Fruit fly (Drosophila melanogaster) whole organism, embryonic: ENCODE results near the gene CG34292.

Source experiments
- CG1024 ChIP-seq: fragments of 200-800 bp; sonication (Bioruptor generic); IDR thresholded peaks from 2 replicates; pipeline ENCODE4 v1.3.6; 2022; ENCODE audit warnings: missing biosample characterization, missing genetic modification characterization
- CG10543 ChIP-seq: fragments of 200-800 bp; sonication (Bioruptor generic); optimal IDR thresholded peaks from 3 replicates; lab custom pipeline; 2017; ENCODE audit warnings: missing biosample characterization, mild to moderate bottlenecking, missing genetic modification characterization, moderate library complexity
- CG11560 ChIP-seq: fragments of 200-800 bp; sonication (Bioruptor generic); IDR thresholded peaks from 3 replicates; pipeline ENCODE4 v1.3.6; 2022; ENCODE audit warnings: missing biosample characterization, missing genetic modification characterization
- CG13424 ChIP-seq: fragments of 200-800 bp; sonication (Bioruptor generic); optimal IDR thresholded peaks from 2 replicates; lab custom pipeline; 2019; ENCODE audit warnings: missing biosample characterization, mild to moderate bottlenecking, missing genetic modification characterization, moderate library complexity
- CG13624 ChIP-seq: fragments of 200-800 bp; sonication (Bioruptor generic); optimal IDR thresholded peaks from 2 replicates; lab custom pipeline; 2016; ENCODE audit warnings: missing biosample characterization, missing genetic modification characterization
- CG15514 ChIP-seq: fragments of 200-800 bp; sonication (Bioruptor generic); optimal IDR thresholded peaks from 3 replicates; lab custom pipeline; 2017; ENCODE audit warnings: missing biosample characterization, missing genetic modification characterization, mild to moderate bottlenecking, moderate library complexity, missing genetic modification reagents
- CG1647 ChIP-seq: fragments of 200-800 bp; sonication (Bioruptor generic); optimal IDR thresholded peaks from 3 replicates; lab custom pipeline; 2016; ENCODE audit warnings: missing biosample characterization, missing genetic modification characterization
- CG16863 ChIP-seq: fragments of 200-800 bp; sonication (Bioruptor generic); optimal IDR thresholded peaks from 3 replicates; lab custom pipeline; 2016; ENCODE audit warnings: missing biosample characterization, missing genetic modification characterization
- CG1792 ChIP-seq: fragments of 200-800 bp; sonication (Bioruptor generic); optimal IDR thresholded peaks from 2 replicates; lab custom pipeline; 2016; ENCODE audit warnings: missing biosample characterization, missing genetic modification characterization
- CG2120 ChIP-seq: fragments of 200-800 bp; sonication (Bioruptor generic); optimal IDR thresholded peaks from 3 replicates; lab custom pipeline; 2016; ENCODE audit warnings: missing biosample characterization, missing genetic modification characterization
- CG3163 ChIP-seq: fragments of 200-800 bp; sonication (Bioruptor generic); optimal IDR thresholded peaks from 3 replicates; lab custom pipeline; 2016; ENCODE audit warnings: missing biosample characterization, missing genetic modification characterization
- CG3281 ChIP-seq: fragments of 200-800 bp; sonication (Bioruptor generic); optimal IDR thresholded peaks from 3 replicates; lab custom pipeline; 2017; ENCODE audit warnings: missing biosample characterization, mild to moderate bottlenecking, missing genetic modification characterization
- CG33213 ChIP-seq: fragments of 200-800 bp; sonication (Bioruptor generic); optimal IDR thresholded peaks from 3 replicates; lab custom pipeline; 2016; ENCODE audit warnings: missing biosample characterization, missing genetic modification characterization
- CG34376 ChIP-seq: fragments of 200-800 bp; sonication (Bioruptor generic); optimal IDR thresholded peaks from 2 replicates; lab custom pipeline; 2018; ENCODE audit warnings: missing biosample characterization, mild to moderate bottlenecking, missing genetic modification characterization
- CG4360 ChIP-seq: fragments of 200-800 bp; sonication (Bioruptor generic); IDR thresholded peaks from 2 replicates; pipeline ENCODE4 v1.3.6; 2022; ENCODE audit warnings: missing biosample characterization, missing genetic modification characterization
- CG5245 ChIP-seq: fragments of 200-800 bp; sonication (Bioruptor generic); optimal IDR thresholded peaks from 3 replicates; lab custom pipeline; 2016; ENCODE audit warnings: missing biosample characterization, missing genetic modification characterization
- CG7271 ChIP-seq: fragments of 200-800 bp; sonication (Bioruptor generic); optimal IDR thresholded peaks from 2 replicates; lab custom pipeline; 2018; ENCODE audit warnings: missing biosample characterization, mild to moderate bottlenecking, missing genetic modification characterization, moderate library complexity
- CG7963 ChIP-seq: fragments of 200-800 bp; sonication (Bioruptor generic); IDR thresholded peaks from 3 replicates; pipeline ENCODE4 v1.3.6; 2022; ENCODE audit warnings: missing biosample characterization, missing genetic modification characterization; ENCODE audit not compliant: partially characterized antibody
- CG8290 ChIP-seq, 3 experiments: fragments of 200-800 bp; sonication (Bioruptor generic); optimal IDR thresholded peaks; 2 replicates each; lab custom pipeline; 2016 to 2019; ENCODE audit warnings: missing biosample characterization in 3 of 3, missing genetic modification characterization in 3 of 3, mild to moderate bottlenecking in 2 of 3, moderate library complexity in 1 of 3
- CG8359 ChIP-seq: fragments of 200-800 bp; sonication (Bioruptor generic); optimal IDR thresholded peaks from 2 replicates; lab custom pipeline; 2017; ENCODE audit warnings: missing biosample characterization, mild to moderate bottlenecking, missing genetic modification characterization, borderline replicate concordance
- CG8478 ChIP-seq: fragments of >200 bp; optimal IDR thresholded peaks from 2 replicates; lab custom pipeline; 2018
- CG8765 ChIP-seq: fragments of 200-800 bp; sonication (Bioruptor generic); IDR thresholded peaks from 2 replicates; pipeline ENCODE4 v1.3.6; 2022; ENCODE audit warnings: missing biosample characterization, missing genetic modification characterization
- CG8924 ChIP-seq: fragments of 200-800 bp; optimal IDR thresholded peaks from 3 replicates; lab custom pipeline; 2019; ENCODE audit warnings: missing biosample characterization, mild to moderate bottlenecking, missing genetic modification characterization, moderate library complexity
- CG9437 ChIP-seq: fragments of 200-800 bp; sonication (Bioruptor generic); optimal IDR thresholded peaks from 2 replicates; lab custom pipeline; 2018; ENCODE audit warnings: missing biosample characterization, mild to moderate bottlenecking, missing genetic modification characterization
- CG9727 ChIP-seq: fragments of 200-800 bp; sonication (Bioruptor generic); optimal IDR thresholded peaks from 3 replicates; lab custom pipeline; 2017; ENCODE audit warnings: missing biosample characterization, mild to moderate bottlenecking, missing genetic modification characterization
- CG9797 ChIP-seq: fragments of 200-800 bp; sonication (Bioruptor generic); optimal IDR thresholded peaks from 3 replicates; lab custom pipeline; 2018; ENCODE audit warnings: missing biosample characterization, mild to moderate bottlenecking, missing genetic modification characterization
- Dfd ChIP-seq, 2 experiments: fragments of >200 bp; optimal IDR thresholded peaks; 2 replicates each; lab custom pipeline; 2017; ENCODE audit warnings: missing biosample characterization in 2 of 2, missing genetic modification characterization in 2 of 2
- HmgZ ChIP-seq: fragments of 200-800 bp; sonication (Bioruptor generic); optimal IDR thresholded peaks from 2 replicates; lab custom pipeline; 2018; ENCODE audit warnings: missing biosample characterization, mild to moderate bottlenecking, missing genetic modification characterization
- Hr78 ChIP-seq, 2 experiments: fragments of 200-800 bp in 1 of 2; fragments of >200 bp in 1 of 2; sonication (Bioruptor generic) in 1 of 2; optimal IDR thresholded peaks; 2 replicates each; lab custom pipeline; 2017 to 2019; ENCODE audit warnings: missing biosample characterization in 2 of 2, missing genetic modification characterization in 2 of 2, mild to moderate bottlenecking in 1 of 2, moderate library complexity in 1 of 2
- Meics ChIP-seq: fragments of 200-800 bp; sonication (Bioruptor generic); optimal IDR thresholded peaks from 2 replicates; lab custom pipeline; 2017; ENCODE audit warnings: missing biosample characterization, mild to moderate bottlenecking, missing genetic modification characterization
- NFAT ChIP-seq: fragments of 200-800 bp; sonication (Bioruptor generic); IDR thresholded peaks from 2 replicates; pipeline ENCODE4 v1.3.6; 2022; ENCODE audit warnings: missing biosample characterization, missing genetic modification characterization
- Sry-δ ChIP-seq: fragments of 200-800 bp; sonication (Bioruptor generic); optimal IDR thresholded peaks from 2 replicates; lab custom pipeline; 2016; ENCODE audit warnings: missing biosample characterization, missing genetic modification characterization
- Usf ChIP-seq: fragments of 200-800 bp; sonication (Bioruptor generic); optimal IDR thresholded peaks from 2 replicates; lab custom pipeline; 2017; ENCODE audit warnings: missing genotype, missing biosample characterization, missing genetic modification characterization
- abd-A ChIP-seq: fragments of 200-800 bp; sonication (Bioruptor generic); optimal IDR thresholded peaks from 3 replicates; lab custom pipeline; 2019; ENCODE audit warnings: missing biosample characterization, mild to moderate bottlenecking, missing genetic modification characterization, moderate library complexity
- bigmax ChIP-seq: fragments of 200-800 bp; sonication (Bioruptor generic); optimal IDR thresholded peaks from 2 replicates; lab custom pipeline; 2018; ENCODE audit warnings: missing biosample characterization, mild to moderate bottlenecking, missing genetic modification characterization
- crc ChIP-seq: fragments of 200-800 bp; sonication (Bioruptor generic); optimal IDR thresholded peaks from 2 replicates; lab custom pipeline; 2016; ENCODE audit warnings: missing biosample characterization, missing genetic modification characterization
- dmrt99B ChIP-seq: fragments of 200-800 bp; sonication (Bioruptor generic); optimal IDR thresholded peaks from 2 replicates; lab custom pipeline; 2018; ENCODE audit warnings: missing biosample characterization, mild to moderate bottlenecking, missing genetic modification characterization, moderate library complexity
- ewg ChIP-seq: fragments of 200-800 bp; sonication (Bioruptor generic); optimal IDR thresholded peaks from 3 replicates; lab custom pipeline; 2017; ENCODE audit warnings: mild to moderate bottlenecking, missing biosample characterization, missing genetic modification reagents, missing genetic modification characterization
- gsb ChIP-seq: fragments of 200-800 bp; sonication (Bioruptor generic); IDR thresholded peaks from 2 replicates; pipeline ENCODE4 v1.3.6; 2022; ENCODE audit warnings: missing biosample characterization, missing genetic modification characterization
- h ChIP-seq: fragments of >200 bp; optimal IDR thresholded peaks from 2 replicates; lab custom pipeline; 2017
- hkb ChIP-seq, 2 experiments: fragments of 200-800 bp in 1 of 2; fragments of >200 bp in 1 of 2; sonication (Bioruptor generic) in 1 of 2; IDR thresholded peaks in 1 of 2; optimal IDR thresholded peaks in 1 of 2; 2 replicates each; pipeline versions ENCODE4 v1.3.6 to Lab custom; 2017 to 2022; ENCODE audit warnings: missing biosample characterization in 1 of 2, missing genetic modification characterization in 1 of 2
- insv ChIP-seq, 2 experiments: fragments of 200-800 bp; sonication (Bioruptor generic); optimal IDR thresholded peaks; 3 replicates each; lab custom pipeline; 2016 to 2018; ENCODE audit warnings: missing biosample characterization in 2 of 2, missing genetic modification characterization in 2 of 2
- klu ChIP-seq: fragments of 200-800 bp; sonication (Bioruptor generic); IDR thresholded peaks from 2 replicates; pipeline ENCODE4 v1.3.6; 2022; ENCODE audit warnings: missing biosample characterization, missing genetic modification characterization
- lilli ChIP-seq: fragments of 200-800 bp; sonication (Bioruptor generic); optimal IDR thresholded peaks from 3 replicates; lab custom pipeline; 2016; ENCODE audit warnings: missing biosample characterization, missing genetic modification characterization
- schlank ChIP-seq: fragments of 200-800 bp; sonication (Bioruptor generic); optimal IDR thresholded peaks from 2 replicates; lab custom pipeline; 2018; ENCODE audit warnings: missing biosample characterization, mild to moderate bottlenecking, missing genetic modification characterization
- slou ChIP-seq: fragments of 200-800 bp; sonication (Bioruptor generic); optimal IDR thresholded peaks from 3 replicates; lab custom pipeline; 2016; ENCODE audit warnings: missing biosample characterization, missing genetic modification characterization
- tin ChIP-seq: fragments of 200-800 bp; sonication (Bioruptor generic); optimal IDR thresholded peaks from 3 replicates; lab custom pipeline; 2016; ENCODE audit warnings: missing biosample characterization, missing genetic modification characterization
- tll ChIP-seq, 2 experiments: fragments of 200-800 bp in 1 of 2; fragments of >200 bp in 1 of 2; sonication (Bioruptor generic) in 1 of 2; optimal IDR thresholded peaks; 2 replicates each; lab custom pipeline; 2017 to 2019; ENCODE audit warnings: missing biosample characterization in 2 of 2, missing genetic modification characterization in 2 of 2, mild to moderate bottlenecking in 1 of 2, moderate library complexity in 1 of 2
- vfl ChIP-seq: fragments of 200-800 bp; sonication (Bioruptor generic); optimal IDR thresholded peaks from 2 replicates; lab custom pipeline; 2016; ENCODE audit warnings: missing biosample characterization, missing genetic modification characterization
- zen ChIP-seq: fragments of 200-800 bp; sonication (Bioruptor generic); optimal IDR thresholded peaks from 3 replicates; lab custom pipeline; 2018; ENCODE audit warnings: missing biosample characterization, mild to moderate bottlenecking, missing genetic modification characterization, moderate library complexity
- zf30C ChIP-seq: fragments of 200-800 bp; sonication (Bioruptor generic); optimal IDR thresholded peaks from 3 replicates; lab custom pipeline; 2018; ENCODE audit warnings: missing biosample characterization, mild to moderate bottlenecking, missing genetic modification characterization

CG34292 gene

dm6 chr3R:27067362-27067761, 5.3 kb downstream of the CG34292 start (continued):
- TF ChIP-seq CG9797 (no peak), zen (tag; lab: Kevin White, UChicago) (no peak), CG5245 (GFP tag; lab: Kevin White, UChicago) (no peak), CG3163 (GFP tag; lab: Kevin White, UChicago) (no peak), CG8478 (lab: Kevin White, UChicago) (no peak), CG34376 (no peak), CG11560 (no peak), zf30C (GFP tag; lab: Kevin White, UChicago) (no peak), h (lab: Kevin White, UChicago) (no peak), CG1024 (GFP tag; lab: Robert Waterston, UW) (no peak), Meics (GFP tag; lab: Kevin White, UChicago) (peak; percentile 17), CG16863 (no peak), CG8359 (no peak), CG3281 (GFP tag; lab: Kevin White, UChicago) (no peak), vfl (no peak), tll (GFP tag; optimal IDR thresholded peaks at IDR 0.05; lab: Kevin White, UChicago) (no peak), Dfd (GFP tag; optimal IDR thresholded peaks at IDR 0.05; lab: Kevin White, UChicago) (no peak), CG1647 (GFP tag; lab: Kevin White, UChicago) (no peak), CG33213 (GFP tag; lab: Kevin White, UChicago) (no peak), CG13424 (tag; lab: Kevin White, UChicago) (no peak), CG9727 (GFP tag; lab: Kevin White, UChicago) (no peak), Sry-δ (GFP tag; lab: Kevin White, UChicago) (no peak), gsb (GFP tag; lab: Robert Waterston, UW) (no peak), CG4360 (no peak), Usf (GFP tag; lab: Kevin White, UChicago) (no peak), CG15514 (peak; percentile 33), CG2120 (GFP tag; lab: Kevin White, UChicago) (peak; percentile 16), CG8290 (GFP tag; optimal IDR thresholded peaks at IDR 0.05; lab: Kevin White, UChicago) (no peak), CG8290 (tag; optimal IDR thresholded peaks at IDR 0.05; lab: Kevin White, UChicago) (no peak), crc (GFP tag; lab: Kevin White, UChicago) (no peak), Hr78 (GFP tag; optimal IDR thresholded peaks at IDR 0.05; lab: Kevin White, UChicago) (no peak), ewg (GFP tag; lab: Kevin White, UChicago) (peak; percentile 54), CG7271 (no peak), schlank (tag; lab: Kevin White, UChicago) (no peak), CG8924 (tag; lab: Kevin White, UChicago) (no peak), hkb (optimal IDR thresholded peaks at IDR 0.05; lab: Kevin White, UChicago) (no peak), hkb (GFP tag; IDR thresholded peaks at IDR 0.05; lab: Robert Waterston, UW) (no peak), slou (no peak), klu (GFP tag; lab: Robert Waterston, UW) (no peak), CG7963 (GFP tag; lab: Robert Waterston, UW) (no peak), lilli (GFP tag; lab: Kevin White, UChicago) (no peak), insv (GFP tag; optimal IDR thresholded peaks at IDR 0.05; lab: Kevin White, UChicago) (no peak), HmgZ (tag; lab: Kevin White, UChicago) (no peak), CG10543 (no peak), CG9437 (GFP tag; lab: Kevin White, UChicago) (no peak), tin (no peak), CG8765 (GFP tag; lab: Robert Waterston, UW) (no peak), NFAT (GFP tag; lab: Robert Waterston, UW) (no peak), CG13624 (GFP tag; lab: Kevin White, UChicago) (no peak), dmrt99B (tag; lab: Kevin White, UChicago) (no peak), CG1792 (GFP tag; lab: Kevin White, UChicago) (no peak), bigmax (no peak), abd-A (tag; lab: Kevin White, UChicago) (no peak)
